Fruit fly (Drosophila melanogaster) whole organism, prepupa: Measurements from ENCODE around the gene RhoGAP1A.
A peak's percentile ranks its signal among the peaks of the same experiment; 100 is the strongest.

Experiments
- CG10669 ChIP-seq: fragments of 200-800 bp; sonication (Bioruptor generic); optimal IDR thresholded peaks from 3 replicates; lab custom pipeline; 2018; ENCODE audit warnings: missing biosample characterization, mild to moderate bottlenecking, missing genetic modification characterization, moderate library complexity
- CG4318 ChIP-seq: fragments of 200-800 bp; sonication (Bioruptor generic); optimal IDR thresholded peaks from 3 replicates; lab custom pipeline; 2017; ENCODE audit warnings: missing biosample characterization, mild to moderate bottlenecking, missing genetic modification characterization
- CG6163 ChIP-seq: fragments of 200-800 bp; sonication (Bioruptor generic); IDR thresholded peaks from 3 replicates; pipeline ENCODE4 v1.3.6; 2022; ENCODE audit warnings: missing biosample characterization, missing genetic modification characterization
- CG6276 ChIP-seq: fragments of 200-800 bp; sonication (Bioruptor generic); optimal IDR thresholded peaks from 2 replicates; lab custom pipeline; 2017; ENCODE audit warnings: missing biosample characterization, mild to moderate bottlenecking, missing genetic modification characterization
- CG9139 ChIP-seq: fragments of 200-800 bp; sonication (Bioruptor generic); optimal IDR thresholded peaks from 3 replicates; lab custom pipeline; 2017; ENCODE audit warnings: missing biosample characterization, mild to moderate bottlenecking, missing genetic modification characterization
- Eip75B ChIP-seq: fragments of 200-800 bp; sonication (Bioruptor generic); optimal IDR thresholded peaks from 3 replicates; lab custom pipeline; 2016; ENCODE audit warnings: missing biosample characterization, missing genetic modification characterization
- Eip93F ChIP-seq: fragments of 200-800 bp; sonication (Bioruptor generic); optimal IDR thresholded peaks from 2 replicates; lab custom pipeline; 2016; ENCODE audit warnings: missing biosample characterization, mild to moderate bottlenecking, missing genetic modification characterization
- Hr4 ChIP-seq: fragments of 200-800 bp; sonication (Bioruptor generic); optimal IDR thresholded peaks from 3 replicates; lab custom pipeline; 2016; ENCODE audit warnings: missing biosample characterization, missing genetic modification characterization
- Lpt ChIP-seq: fragments of 200-800 bp; sonication (Bioruptor generic); optimal IDR thresholded peaks from 3 replicates; lab custom pipeline; 2016; ENCODE audit warnings: missing biosample characterization, missing genetic modification characterization
- Met ChIP-seq: fragments of 200-800 bp; sonication (Bioruptor generic); optimal IDR thresholded peaks from 3 replicates; lab custom pipeline; 2016; ENCODE audit warnings: missing biosample characterization, missing genetic modification characterization
- Smox ChIP-seq: fragments of 200-800 bp; sonication (Bioruptor generic); optimal IDR thresholded peaks from 3 replicates; lab custom pipeline; 2016; ENCODE audit warnings: missing biosample characterization, missing genetic modification characterization
- acj6 ChIP-seq: fragments of 200-800 bp; sonication (Bioruptor generic); optimal IDR thresholded peaks from 3 replicates; lab custom pipeline; 2016; ENCODE audit warnings: missing biosample characterization, missing genetic modification characterization
- dac ChIP-seq: fragments of 200-800 bp; sonication (Bioruptor generic); optimal IDR thresholded peaks from 2 replicates; lab custom pipeline; 2017; ENCODE audit warnings: missing biosample characterization, mild to moderate bottlenecking, missing genetic modification characterization
- fd85E ChIP-seq: fragments of 200-800 bp; sonication (Bioruptor generic); optimal IDR thresholded peaks from 3 replicates; lab custom pipeline; 2016; ENCODE audit warnings: missing biosample characterization, missing genetic modification characterization
- pdm3 ChIP-seq: fragments of 200-800 bp; sonication (Bioruptor generic); optimal IDR thresholded peaks from 3 replicates; lab custom pipeline; 2016; ENCODE audit warnings: missing biosample characterization, missing genetic modification characterization
- spab ChIP-seq: fragments of 200-800 bp; sonication (Bioruptor generic); optimal IDR thresholded peaks from 2 replicates; lab custom pipeline; 2017; ENCODE audit warnings: missing biosample characterization, mild to moderate bottlenecking, missing genetic modification characterization, missing genetic modification reagents
- ss ChIP-seq, 2 experiments: fragments of 200-800 bp; sonication (Bioruptor generic); optimal IDR thresholded peaks; 2 replicates in 1 of 2; 3 replicates in 1 of 2; lab custom pipeline; 2017 to 2018; ENCODE audit warnings: mild to moderate bottlenecking in 2 of 2, missing biosample characterization in 2 of 2, missing genetic modification characterization in 2 of 2, moderate library complexity in 1 of 2

Gene RhoGAP1A

DNA sequence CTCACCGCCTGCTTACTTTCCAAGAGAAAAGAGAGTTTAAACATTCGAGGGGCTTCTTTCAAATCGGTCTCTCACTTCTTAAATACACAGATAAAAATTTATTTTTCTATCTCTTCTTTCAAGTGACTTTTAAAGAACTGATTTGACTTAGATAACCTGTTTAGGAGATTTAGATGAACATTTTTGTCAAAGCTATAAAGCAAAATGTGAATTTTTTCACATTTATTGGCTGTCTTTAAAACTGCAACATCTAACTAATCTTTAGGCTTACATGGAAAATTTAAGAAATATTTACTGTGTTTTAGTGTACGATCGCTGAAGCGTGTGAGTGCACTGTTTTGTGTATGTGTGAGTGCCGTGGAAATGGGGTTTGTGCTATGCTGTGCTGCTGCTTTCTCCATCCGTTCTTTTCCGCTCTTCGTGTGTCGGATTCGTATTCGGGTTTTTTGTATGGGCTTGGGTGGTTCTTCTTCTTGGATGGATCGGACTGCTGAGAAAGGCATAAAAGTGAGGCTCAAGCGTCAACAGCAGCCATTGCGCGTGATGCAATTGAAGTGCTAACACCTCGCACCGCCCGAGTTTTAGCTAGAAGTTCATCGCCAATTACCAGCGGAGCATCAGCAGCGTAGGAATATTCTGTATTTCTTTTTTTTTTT, 48.4 kb downstream of the RhoGAP1A start (continued):
- peak; percentile 72 for TF ChIP-seq Lpt (GFP tag; lab: Kevin White, UChicago)
- peak; percentile 82 for TF ChIP-seq pdm3
- TF ChIP-seq Hr4, result peak; percentile 68
- peak; percentile 19 for TF ChIP-seq Eip93F (GFP tag; lab: Kevin White, UChicago)
- peak; percentile 86 for TF ChIP-seq Smox (GFP tag; lab: Kevin White, UChicago)
- peak; percentile 58; the same call in 1 of the 3 replicates for TF ChIP-seq CG6163 (GFP tag; lab: Robert Waterston, UW)
- peak; percentile 88 for TF ChIP-seq Eip75B (GFP tag; lab: Kevin White, UChicago)
- TF ChIP-seq CG6276, result peak; percentile 73
- TF ChIP-seq Met (GFP tag; lab: Kevin White, UChicago), result peak; percentile 92
- peak; percentile 52 for TF ChIP-seq CG10669 (GFP tag; lab: Kevin White, UChicago)
- peak; percentile 79 for TF ChIP-seq acj6 (GFP tag; lab: Kevin White, UChicago)
- peak; percentile 39 for TF ChIP-seq dac (GFP tag; lab: Kevin White, UChicago)
- TF ChIP-seq CG9139 (GFP tag; lab: Kevin White, UChicago), result no peak
- TF ChIP-seq spab, result peak; percentile 33

DNA sequence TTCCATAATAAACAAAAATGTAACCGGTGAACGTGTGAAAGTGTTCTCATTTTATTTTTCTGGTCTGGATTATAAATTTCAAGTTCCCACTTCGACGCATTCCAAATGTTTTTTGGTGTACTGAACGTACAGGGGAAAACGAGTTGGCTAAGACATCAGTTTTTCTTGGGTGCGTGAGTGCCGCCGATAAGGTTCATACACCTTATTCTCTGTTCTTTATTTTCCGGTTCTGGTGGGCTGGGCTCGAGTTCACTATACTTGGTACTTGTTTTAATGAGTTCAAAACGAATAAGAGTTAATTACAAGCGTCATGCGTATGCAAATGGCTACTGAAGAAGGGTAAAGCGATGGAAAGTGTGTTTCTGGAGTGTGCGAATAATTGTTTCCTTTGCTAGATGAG, 53.2 kb downstream of the RhoGAP1A start:
- TF ChIP-seq fd85E (no peak), ss (GFP tag; optimal IDR thresholded peaks at IDR 0.05; lab: Kevin White, UChicago) (peak in 1 of 2 experiments; percentile 24), Eip75B (GFP tag; lab: Kevin White, UChicago) (no peak), CG4318 (GFP tag; lab: Kevin White, UChicago) (no peak), dac (GFP tag; lab: Kevin White, UChicago) (no peak)
